Worm (Caenorhabditis elegans) whole organism, L1 larva: ENCODE data around the gene M116.5.

Experiments used
- C04F5.9 ChIP-seq: sonication (generic microtip); optimal IDR thresholded peaks from 2 replicates; lab custom pipeline; 2016; ENCODE audit warnings: missing genetic modification characterization, missing compliant biosample characterization
- C34B4.2 ChIP-seq: sonication (generic microtip); optimal IDR thresholded peaks from 2 replicates; lab custom pipeline; 2017; ENCODE audit warnings: mild to moderate bottlenecking, missing genetic modification characterization, missing compliant biosample characterization
- Y116A8C.19 ChIP-seq: sonication (generic microtip); optimal IDR thresholded peaks from 2 replicates; lab custom pipeline; 2016; ENCODE audit warnings: missing compliant biosample characterization, missing genetic modification characterization, borderline replicate concordance
- aha-1 ChIP-seq: fragments of 150-350 bp; optimal IDR thresholded peaks from 2 replicates; lab custom pipeline; 2014; ENCODE audit warnings: missing biosample characterization, missing genetic modification characterization
- ama-1 ChIP-seq: fragments of 150-350 bp; optimal IDR thresholded peaks from 2 replicates; lab custom pipeline; 2014
- blmp-1 ChIP-seq: fragments of 150-350 bp; optimal IDR thresholded peaks from 2 replicates; lab custom pipeline; 2014; ENCODE audit warnings: missing biosample characterization, missing genetic modification characterization
- ceh-63 ChIP-seq: fragments of 200-800 bp; sonication (Bioruptor generic); optimal IDR thresholded peaks from 2 replicates; lab custom pipeline; 2018; ENCODE audit warnings: mild to moderate bottlenecking, missing genetic modification characterization, missing compliant biosample characterization
- ceh-88 ChIP-seq: fragments of 200-800 bp; sonication (Bioruptor generic); IDR thresholded peaks from 2 replicates; pipeline ENCODE4 v1.3.6; 2022; ENCODE audit warnings: missing genetic modification characterization, missing compliant biosample characterization
- ceh-90 ChIP-seq: sonication (generic microtip); optimal IDR thresholded peaks from 2 replicates; lab custom pipeline; 2016; ENCODE audit warnings: missing genetic modification characterization, missing compliant biosample characterization
- efl-3 ChIP-seq: fragments of 200-800 bp; sonication (Bioruptor generic); optimal IDR thresholded peaks from 2 replicates; lab custom pipeline; 2018; ENCODE audit warnings: mild to moderate bottlenecking, missing genetic modification characterization, missing compliant biosample characterization
- egl-27 ChIP-seq, 2 experiments: fragments of 150-350 bp in 1 of 2; sonication (generic microtip); optimal IDR thresholded peaks; 3 replicates each; lab custom pipeline; 2017 to 2018; ENCODE audit warnings: missing biosample characterization in 2 of 2, missing genetic modification characterization in 2 of 2, missing genetic modification reagents in 2 of 2
- elt-2 ChIP-seq: sonication (generic microtip); optimal IDR thresholded peaks from 2 replicates; lab custom pipeline; 2016; ENCODE audit warnings: missing genetic modification characterization, mild to moderate bottlenecking, inconsistent platforms, missing compliant biosample characterization, missing genetic modification reagents
- elt-3 ChIP-seq, 6 experiments: fragments of 150-350 bp in 1 of 6; sonication (generic microtip); optimal IDR thresholded peaks; 2 replicates each; lab custom pipeline; 2017 to 2018; ENCODE audit warnings: missing biosample characterization in 6 of 6, missing genetic modification characterization in 6 of 6, inconsistent platforms in 1 of 6
- fos-1 ChIP-seq: fragments of 150-350 bp; optimal IDR thresholded peaks from 2 replicates; lab custom pipeline; 2014; ENCODE audit warnings: missing biosample characterization, missing genetic modification characterization
- hpl-2 ChIP-seq: fragments of 150-350 bp; optimal IDR thresholded peaks from 2 replicates; lab custom pipeline; 2014; ENCODE audit warnings: missing biosample characterization, missing genetic modification reagents, missing genetic modification characterization
- irx-1 ChIP-seq: sonication (generic microtip); optimal IDR thresholded peaks from 2 replicates; lab custom pipeline; 2016; ENCODE audit warnings: missing genetic modification characterization, missing compliant biosample characterization
- isw-1 ChIP-seq: fragments of 200-800 bp; sonication (Bioruptor generic); IDR thresholded peaks from 2 replicates; pipeline ENCODE4 v1.3.6; 2022; ENCODE audit warnings: missing genetic modification characterization, missing compliant biosample characterization
- jun-1 ChIP-seq: fragments of 150-350 bp; optimal IDR thresholded peaks from 2 replicates; lab custom pipeline; 2014; ENCODE audit warnings: missing biosample characterization, missing genetic modification reagents, missing genetic modification characterization
- lin-13 ChIP-seq: fragments of 150-350 bp; optimal IDR thresholded peaks from 2 replicates; lab custom pipeline; 2014; ENCODE audit warnings: missing biosample characterization, missing genetic modification reagents, missing genetic modification characterization
- lir-3 ChIP-seq: sonication (generic microtip); optimal IDR thresholded peaks from 2 replicates; lab custom pipeline; 2016; ENCODE audit warnings: mild to moderate bottlenecking, missing genetic modification characterization, moderate library complexity, missing compliant biosample characterization; ENCODE audit not compliant: poor library complexity
- lsy-2 ChIP-seq, 2 experiments: fragments of 150-350 bp; optimal IDR thresholded peaks; 2 replicates each; lab custom pipeline; 2014; ENCODE audit warnings: missing biosample characterization in 2 of 2, missing genetic modification characterization in 2 of 2
- mdl-1 ChIP-seq, 2 experiments: fragments of 150-350 bp; optimal IDR thresholded peaks; 2 replicates each; lab custom pipeline; 2014 to 2017; ENCODE audit warnings: missing biosample characterization in 2 of 2, missing genetic modification characterization in 2 of 2, inconsistent platforms in 1 of 2
- mep-1 ChIP-seq: fragments of 150-350 bp; optimal IDR thresholded peaks from 2 replicates; lab custom pipeline; 2014; ENCODE audit warnings: missing biosample characterization, missing genetic modification characterization
- nhr-12 ChIP-seq: sonication (generic microtip); optimal IDR thresholded peaks from 2 replicates; lab custom pipeline; 2017; ENCODE audit warnings: missing biosample characterization, missing genetic modification characterization
- nhr-19 ChIP-seq: fragments of 200-800 bp; sonication (Bioruptor generic); conservative IDR thresholded peaks from 2 replicates; pipeline ENCODE4 v1.3.6; 2022; ENCODE audit warnings: missing genetic modification characterization, missing compliant biosample characterization
- nhr-237 ChIP-seq: fragments of 150-350 bp; optimal IDR thresholded peaks from 2 replicates; lab custom pipeline; 2014; ENCODE audit warnings: missing biosample characterization, missing genetic modification characterization
- nhr-28 ChIP-seq: fragments of 150-350 bp; optimal IDR thresholded peaks from 2 replicates; lab custom pipeline; 2014; ENCODE audit warnings: missing biosample characterization, missing genetic modification characterization
- nhr-47 ChIP-seq: sonication (generic microtip); optimal IDR thresholded peaks from 2 replicates; lab custom pipeline; 2016; ENCODE audit warnings: mild to moderate bottlenecking, missing genetic modification characterization, moderate library complexity, missing compliant biosample characterization
- nhr-71 ChIP-seq: sonication (generic microtip); optimal IDR thresholded peaks from 2 replicates; lab custom pipeline; 2016; ENCODE audit warnings: mild to moderate bottlenecking, missing genetic modification characterization, moderate library complexity, missing compliant biosample characterization
- nhr-77 ChIP-seq: fragments of 150-350 bp; optimal IDR thresholded peaks from 2 replicates; lab custom pipeline; 2014; ENCODE audit warnings: missing biosample characterization, missing genetic modification characterization
- nhr-90 ChIP-seq: sonication (generic microtip); optimal IDR thresholded peaks from 2 replicates; lab custom pipeline; 2016; ENCODE audit warnings: mild to moderate bottlenecking, missing genetic modification characterization, missing compliant biosample characterization; ENCODE audit not compliant: poor library complexity
- pax-3 ChIP-seq: fragments of 200-800 bp; sonication (Bioruptor generic); optimal IDR thresholded peaks from 2 replicates; lab custom pipeline; 2018; ENCODE audit warnings: mild to moderate bottlenecking, missing genetic modification characterization, moderate library complexity, missing compliant biosample characterization
- pqm-1 ChIP-seq: sonication (generic microtip); optimal IDR thresholded peaks from 3 replicates; lab custom pipeline; 2017; ENCODE audit warnings: missing biosample characterization, missing genetic modification characterization
- rnt-1 ChIP-seq: sonication (generic microtip); optimal IDR thresholded peaks from 2 replicates; lab custom pipeline; 2016; ENCODE audit warnings: mild to moderate bottlenecking, missing genetic modification characterization, moderate library complexity, missing compliant biosample characterization
- skn-1 ChIP-seq: fragments of 150-350 bp; optimal IDR thresholded peaks from 2 replicates; lab custom pipeline; 2014; ENCODE audit warnings: missing biosample characterization, missing genetic modification characterization
- snpc-4 ChIP-seq: fragments of 150-350 bp; optimal IDR thresholded peaks from 2 replicates; lab custom pipeline; 2014; ENCODE audit warnings: missing biosample characterization, missing genetic modification characterization
- snu-23 ChIP-seq: sonication (generic microtip); optimal IDR thresholded peaks from 2 replicates; lab custom pipeline; 2016; ENCODE audit warnings: missing genetic modification characterization, missing compliant biosample characterization
- sup-37 ChIP-seq: fragments of 200-800 bp; sonication (Bioruptor generic); optimal IDR thresholded peaks from 2 replicates; lab custom pipeline; 2018; ENCODE audit warnings: mild to moderate bottlenecking, missing genetic modification characterization, missing compliant biosample characterization
- swsn-7 ChIP-seq: sonication (generic microtip); optimal IDR thresholded peaks from 2 replicates; lab custom pipeline; 2016; ENCODE audit warnings: missing genetic modification characterization, missing compliant biosample characterization
- tlp-1 ChIP-seq: fragments of 150-350 bp; optimal IDR thresholded peaks from 2 replicates; lab custom pipeline; 2014; ENCODE audit warnings: missing biosample characterization, missing genetic modification characterization
- unc-130 ChIP-seq: fragments of 150-350 bp; optimal IDR thresholded peaks from 2 replicates; lab custom pipeline; 2017; ENCODE audit warnings: missing biosample characterization, missing genetic modification characterization, inconsistent platforms
- unc-86 ChIP-seq: sonication (generic microtip); optimal IDR thresholded peaks from 2 replicates; lab custom pipeline; 2016; ENCODE audit warnings: missing genetic modification characterization, missing compliant biosample characterization
- vab-15 ChIP-seq: sonication (generic microtip); optimal IDR thresholded peaks from 2 replicates; lab custom pipeline; 2017; ENCODE audit warnings: missing genotype, mild to moderate bottlenecking, missing genetic modification characterization, missing compliant biosample characterization
- xbp-1 ChIP-seq: sonication (generic microtip); optimal IDR thresholded peaks from 2 replicates; lab custom pipeline; 2016; ENCODE audit warnings: missing genetic modification characterization, missing compliant biosample characterization
- zag-1 ChIP-seq: fragments of 150-350 bp; optimal IDR thresholded peaks from 2 replicates; lab custom pipeline; 2014; ENCODE audit warnings: missing biosample characterization, missing genetic modification characterization
- zip-4 ChIP-seq: fragments of 200-800 bp; sonication (Bioruptor generic); optimal IDR thresholded peaks from 2 replicates; lab custom pipeline; 2018; ENCODE audit warnings: mild to moderate bottlenecking, missing genetic modification characterization, moderate library complexity, missing compliant biosample characterization
- ztf-4 ChIP-seq: fragments of 150-350 bp; optimal IDR thresholded peaks from 2 replicates; lab custom pipeline; 2014; ENCODE audit warnings: missing biosample characterization, missing genetic modification characterization

M116.5 gene

DNA sequence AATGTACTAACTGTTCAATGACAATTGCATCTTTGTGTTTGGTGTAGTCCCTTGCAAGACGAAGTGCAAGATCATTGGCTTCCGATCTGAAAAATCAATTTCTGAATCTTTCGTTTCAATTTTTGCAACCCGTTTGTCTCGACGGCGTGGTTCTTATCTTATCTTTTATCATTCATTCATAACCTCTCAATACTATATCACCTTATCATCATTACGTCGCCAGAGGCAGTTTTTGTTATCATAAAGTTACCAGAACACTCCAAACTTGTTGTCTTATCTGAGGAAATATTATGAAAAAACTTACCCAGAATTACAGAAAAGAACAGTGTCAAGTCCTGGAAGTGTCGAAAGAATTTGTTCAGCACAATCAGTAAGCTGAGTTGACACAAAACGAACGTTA, 29.7 kb upstream of the M116.5 start (continued):
- TF ChIP-seq pax-3 (no peak), snu-23 (GFP tag; lab: Kevin White, UChicago) (no peak), mep-1 (no peak), isw-1 (GFP tag; lab: Robert Waterston, UW) (no peak), vab-15 (tag; lab: Kevin White, UChicago) (no peak), efl-3 (no peak), lir-3 (no peak), snpc-4 (tag; lab: Kevin White, UChicago) (no peak), ama-1 (lab: Kevin White, UChicago) (no peak), pqm-1 (tag; lab: Kevin White, UChicago) (peak; percentile 34), jun-1 (tag; lab: Kevin White, UChicago) (no peak), fos-1 (tag; lab: Kevin White, UChicago) (no peak), C34B4.2 (tag; lab: Kevin White, UChicago) (no peak), ceh-88 (GFP tag; lab: Robert Waterston, UW) (no peak), lsy-2 (tag; optimal IDR thresholded peaks at IDR 0.05; lab: Kevin White, UChicago) (peak in 1 of 2 experiments; percentile 12), zip-4 (no peak), nhr-237 (tag; lab: Kevin White, UChicago) (no peak), mdl-1 (tag; optimal IDR thresholded peaks at IDR 0.05; lab: Kevin White, UChicago) (no peak), ceh-63 (GFP tag; lab: Kevin White, UChicago) (no peak), ceh-90 (tag; lab: Kevin White, UChicago) (no peak), xbp-1 (tag; lab: Kevin White, UChicago) (no peak), zag-1 (no peak), rnt-1 (no peak), nhr-77 (tag; lab: Kevin White, UChicago) (no peak), hpl-2 (no peak), elt-2 (tag; lab: Kevin White, UChicago) (peak; percentile 97), nhr-28 (tag; lab: Kevin White, UChicago) (no peak), elt-3 (tag; optimal IDR thresholded peaks at IDR 0.05; lab: Kevin White, UChicago) (peak in 5 of 6 experiments; percentile 0 to 97 (median 93)), ztf-4 (no peak), aha-1 (tag; lab: Kevin White, UChicago) (no peak), unc-86 (tag; lab: Kevin White, UChicago) (no peak), nhr-71 (peak; percentile 17), unc-130 (no peak), egl-27 (tag; optimal IDR thresholded peaks at IDR 0.05; lab: Kevin White, UChicago) (no peak), nhr-12 (tag; lab: Kevin White, UChicago) (no peak), nhr-19 (GFP tag; lab: Robert Waterston, UW) (no peak), swsn-7 (tag; lab: Kevin White, UChicago) (no peak), sup-37 (GFP tag; lab: Kevin White, UChicago) (no peak), tlp-1 (tag; lab: Kevin White, UChicago) (no peak), lin-13 (no peak), C04F5.9 (tag; lab: Kevin White, UChicago) (no peak), nhr-90 (peak; percentile 1), skn-1 (tag; lab: Kevin White, UChicago) (no peak), blmp-1 (peak; percentile 1), Y116A8C.19 (tag; lab: Kevin White, UChicago) (no peak), irx-1 (no peak), nhr-47 (tag; lab: Kevin White, UChicago) (no peak)
